Fruit fly (Drosophila melanogaster) whole organism: Measurements from ENCODE around the gene Hmgcr.

Source experiments
- EcR ChIP-seq, 2 experiments: fragments of >200 bp; optimal IDR thresholded peaks; 2 replicates each; lab custom pipeline; 2017; ENCODE audit warnings: missing biosample characterization in 2 of 2, missing genetic modification characterization in 2 of 2, missing genetic modification reagents in 2 of 2
- psq ChIP-seq: fragments of >200 bp; optimal IDR thresholded peaks from 2 replicates; lab custom pipeline; 2017

DNA sequence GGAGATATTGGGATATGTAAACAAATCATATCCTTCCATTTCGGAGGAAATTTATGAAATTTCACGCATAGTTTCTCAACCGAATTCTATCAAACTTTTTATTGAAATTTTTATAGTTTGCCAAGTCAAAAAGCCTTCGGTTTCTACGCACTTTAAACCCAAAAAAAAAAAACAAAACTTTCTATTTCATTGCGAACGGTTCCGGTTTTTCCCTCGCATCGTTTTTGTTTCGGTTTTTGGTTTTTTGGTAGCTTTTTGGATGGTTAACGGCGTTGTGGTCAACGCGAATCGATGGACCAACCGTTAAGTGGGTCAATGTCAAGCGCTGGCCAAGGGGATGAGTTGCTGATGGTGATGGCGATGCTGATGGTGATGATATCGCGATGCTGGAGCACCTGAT is 7.8 kb downstream of the Hmgcr start:
- TF ChIP-seq EcR (GFP tag; optimal IDR thresholded peaks at IDR 0.05; lab: Kevin White, UChicago), result no peak
- no peak for TF ChIP-seq psq (lab: Kevin White, UChicago)
